Worm (Caenorhabditis elegans) whole organism, midembryonic: ENCODE measurements around the gene rpl-15.

Experiments used
- T22C8.4 ChIP-seq: fragments of 200-800 bp; sonication (Bioruptor generic); IDR thresholded peaks from 2 replicates; pipeline ENCODE4 v1.3.6; 2022; ENCODE audit warnings: missing genetic modification characterization, missing compliant biosample characterization
- cog-1 ChIP-seq: sonication (generic microtip); optimal IDR thresholded peaks from 2 replicates; lab custom pipeline; 2016; ENCODE audit warnings: missing genetic modification characterization, missing compliant biosample characterization
- flt-1 ChIP-seq: fragments of 200-800 bp; sonication (Bioruptor generic); IDR thresholded peaks from 2 replicates; pipeline ENCODE4 v1.3.6; 2022; ENCODE audit warnings: missing genetic modification characterization, missing compliant biosample characterization
- klf-2 ChIP-seq: fragments of 200-800 bp; sonication (Bioruptor generic); conservative IDR thresholded peaks from 2 replicates; pipeline ENCODE4 v1.3.6; 2022; ENCODE audit warnings: missing genetic modification reagents, missing genetic modification characterization, missing compliant biosample characterization
- med-1 ChIP-seq: sonication (generic microtip); optimal IDR thresholded peaks from 2 replicates; lab custom pipeline; 2017; ENCODE audit warnings: missing genetic modification characterization, mild to moderate bottlenecking, missing compliant biosample characterization, antibody characterized with exemption, missing genetic modification reagents; ENCODE audit not compliant: insufficient read depth
- ref-1 ChIP-seq: fragments of 200-800 bp; sonication (Bioruptor generic); conservative IDR thresholded peaks from 2 replicates; pipeline ENCODE4 v1.3.6; 2022; ENCODE audit warnings: missing genetic modification reagents, missing genetic modification characterization, missing compliant biosample characterization
- tab-1 ChIP-seq: fragments of 200-800 bp; sonication (Bioruptor generic); IDR thresholded peaks from 2 replicates; pipeline ENCODE4 v1.3.6; 2022; ENCODE audit warnings: missing genetic modification characterization, missing compliant biosample characterization
- ztf-23 ChIP-seq: fragments of 200-800 bp; sonication (Bioruptor generic); IDR thresholded peaks from 2 replicates; pipeline ENCODE4 v1.3.6; 2022; ENCODE audit warnings: missing genetic modification reagents, missing genetic modification characterization, missing compliant biosample characterization
- ztf-29 ChIP-seq: fragments of 200-800 bp; sonication (Bioruptor generic); IDR thresholded peaks from 2 replicates; pipeline ENCODE4 v1.3.6; 2022; ENCODE audit warnings: missing genetic modification reagents, missing genetic modification characterization, missing compliant biosample characterization

Gene rpl-15

DNA sequence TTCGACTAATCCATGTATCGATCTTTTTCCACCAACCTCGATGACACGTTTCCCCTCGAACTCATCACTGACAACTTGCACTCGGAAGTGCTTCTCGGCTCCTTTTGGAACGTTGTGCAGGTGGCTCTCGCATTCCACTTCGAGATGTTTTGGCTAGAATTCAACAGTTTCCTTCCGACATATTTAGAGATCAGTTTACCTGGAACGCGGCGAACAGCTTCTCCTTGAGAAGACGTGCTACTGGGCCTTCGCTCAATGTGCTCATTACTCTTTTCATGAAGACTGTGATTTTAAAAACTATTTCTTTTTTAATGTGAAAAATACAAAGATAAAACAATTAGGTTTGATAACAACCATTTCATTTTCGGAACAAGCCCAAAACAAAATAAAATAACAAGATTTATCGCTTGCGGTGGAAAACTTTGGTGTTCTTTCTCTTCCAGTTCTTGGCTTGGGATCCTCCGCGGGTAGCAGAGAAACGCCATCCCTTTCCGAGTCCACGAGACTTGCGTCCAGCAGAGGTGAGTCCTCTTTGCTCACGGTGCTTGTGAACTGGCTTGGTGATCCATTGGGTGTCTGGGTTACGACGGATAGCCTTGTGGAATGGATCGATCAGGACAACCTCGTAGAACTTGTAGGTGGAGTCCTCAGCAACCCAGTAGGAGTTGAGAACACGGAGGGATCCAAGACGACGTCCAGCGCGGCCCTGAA, 1.1 kb downstream of the rpl-15 start, which contains the start of gene K11H12.1:
Gene K11H12.1 (minus strand): TSS at position 284 of the 711 bp plus-strand sequence.
- TF ChIP-seq tab-1: no peak
- TF ChIP-seq cog-1 (tag; lab: Kevin White, UChicago): no peak
- TF ChIP-seq klf-2 (GFP tag; lab: Robert Waterston, UW): no peak
- TF ChIP-seq flt-1 (GFP tag; lab: Robert Waterston, UW): no peak
- no peak for TF ChIP-seq ref-1 (GFP tag; lab: Robert Waterston, UW)
- no peak for TF ChIP-seq med-1 (GFP tag; lab: Kevin White, UChicago)
- no peak for TF ChIP-seq ztf-23 (GFP tag; lab: Robert Waterston, UW)
- TF ChIP-seq T22C8.4 (GFP tag; lab: Robert Waterston, UW): no peak
- no peak for TF ChIP-seq ztf-29 (GFP tag; lab: Robert Waterston, UW)

DNA sequence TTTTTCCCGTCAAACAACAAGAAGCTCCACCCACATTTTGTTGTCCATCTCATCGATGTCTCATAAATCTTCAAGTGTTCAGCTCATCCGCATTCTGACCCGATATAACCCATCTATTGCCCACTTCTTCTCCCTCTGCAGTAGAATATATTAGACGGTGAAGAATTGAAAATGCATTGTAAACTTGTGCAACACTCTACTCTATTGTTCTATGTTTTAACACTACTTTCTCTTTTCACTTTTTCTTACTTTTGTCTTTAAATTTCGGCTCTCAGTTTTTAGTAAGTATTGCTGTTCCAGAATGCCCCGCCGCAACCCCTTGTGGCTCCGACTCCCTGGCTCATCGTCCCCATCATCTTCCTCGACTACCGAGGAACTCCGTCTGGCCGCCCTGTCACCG, 5.0 kb downstream of the rpl-15 start, which contains the start of gene K11H12.9:
Gene K11H12.9 (plus strand): TSS at position 301 of the 400 bp plus-strand sequence.
- TF ChIP-seq flt-1 (GFP tag; lab: Robert Waterston, UW): no peak
- no peak for TF ChIP-seq tab-1
- no peak for TF ChIP-seq ztf-23 (GFP tag; lab: Robert Waterston, UW)
- no peak for TF ChIP-seq T22C8.4 (GFP tag; lab: Robert Waterston, UW)
- no peak for TF ChIP-seq klf-2 (GFP tag; lab: Robert Waterston, UW)
- no peak for TF ChIP-seq cog-1 (tag; lab: Kevin White, UChicago)
- no peak for TF ChIP-seq ztf-29 (GFP tag; lab: Robert Waterston, UW)
- TF ChIP-seq ref-1 (GFP tag; lab: Robert Waterston, UW): no peak
- TF ChIP-seq med-1 (GFP tag; lab: Kevin White, UChicago): no peak

ce11 chrIV:648362-648761, 6.0 kb downstream of the rpl-15 start:
- TF ChIP-seq flt-1 (GFP tag; lab: Robert Waterston, UW): no peak
- TF ChIP-seq T22C8.4 (GFP tag; lab: Robert Waterston, UW): no peak
- no peak for TF ChIP-seq ref-1 (GFP tag; lab: Robert Waterston, UW)
- no peak for TF ChIP-seq cog-1 (tag; lab: Kevin White, UChicago)
- TF ChIP-seq ztf-23 (GFP tag; lab: Robert Waterston, UW): no peak
- TF ChIP-seq med-1 (GFP tag; lab: Kevin White, UChicago): no peak
- no peak for TF ChIP-seq klf-2 (GFP tag; lab: Robert Waterston, UW)
- TF ChIP-seq ztf-29 (GFP tag; lab: Robert Waterston, UW): no peak
- TF ChIP-seq tab-1: no peak

DNA sequence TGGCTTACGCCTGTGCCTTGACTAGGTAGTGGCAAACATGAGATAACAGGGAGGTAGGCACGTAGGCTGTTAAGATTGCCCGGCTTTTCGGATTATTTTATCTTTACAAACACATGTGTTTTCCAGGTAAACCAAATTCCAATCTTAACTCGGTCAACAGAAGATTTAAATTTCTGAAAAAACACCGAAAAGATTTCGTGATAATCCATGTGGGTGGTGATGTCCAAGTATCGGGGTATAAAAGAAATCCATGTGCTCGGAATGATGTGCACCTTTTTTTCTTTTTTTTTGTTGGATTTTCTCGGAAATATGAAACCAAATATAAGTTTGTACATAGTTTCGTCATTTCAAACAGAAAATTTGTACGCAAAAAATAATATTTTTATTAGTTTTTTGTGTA, 10.9 kb downstream of the rpl-15 start:
- TF ChIP-seq cog-1 (tag; lab: Kevin White, UChicago): no peak
- TF ChIP-seq ref-1 (GFP tag; lab: Robert Waterston, UW): no peak
- TF ChIP-seq ztf-29 (GFP tag; lab: Robert Waterston, UW): no peak
- no peak for TF ChIP-seq tab-1
- TF ChIP-seq T22C8.4 (GFP tag; lab: Robert Waterston, UW): no peak
- TF ChIP-seq ztf-23 (GFP tag; lab: Robert Waterston, UW): no peak
- TF ChIP-seq flt-1 (GFP tag; lab: Robert Waterston, UW): no peak
- no peak for TF ChIP-seq med-1 (GFP tag; lab: Kevin White, UChicago)
- no peak for TF ChIP-seq klf-2 (GFP tag; lab: Robert Waterston, UW)

DNA sequence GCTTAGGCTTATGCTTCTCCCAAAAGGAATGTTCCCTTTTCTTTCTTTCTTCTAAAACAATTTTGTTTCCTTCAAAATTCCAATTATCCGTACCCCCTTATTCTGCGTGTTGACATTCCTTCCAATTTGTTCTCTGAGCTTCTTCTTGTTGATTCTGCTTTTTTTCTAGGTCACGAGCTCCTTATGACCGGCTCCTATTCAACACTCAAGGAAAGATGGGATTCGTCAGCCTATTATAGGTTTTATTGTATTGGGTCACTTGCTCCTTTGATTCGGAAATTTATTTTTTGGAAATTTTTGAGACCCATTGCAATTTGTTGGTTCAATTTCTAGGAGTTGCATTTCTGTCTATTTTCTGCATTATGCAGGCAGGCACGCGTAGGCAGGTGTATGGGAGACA, 15.2 kb downstream of the rpl-15 start:
- TF ChIP-seq klf-2 (GFP tag; lab: Robert Waterston, UW): no peak
- TF ChIP-seq ztf-29 (GFP tag; lab: Robert Waterston, UW): no peak
- TF ChIP-seq flt-1 (GFP tag; lab: Robert Waterston, UW): no peak
- TF ChIP-seq med-1 (GFP tag; lab: Kevin White, UChicago): no peak
- TF ChIP-seq ztf-23 (GFP tag; lab: Robert Waterston, UW): no peak
- no peak for TF ChIP-seq tab-1
- TF ChIP-seq cog-1 (tag; lab: Kevin White, UChicago): no peak
- TF ChIP-seq ref-1 (GFP tag; lab: Robert Waterston, UW): no peak
- TF ChIP-seq T22C8.4 (GFP tag; lab: Robert Waterston, UW): no peak

DNA sequence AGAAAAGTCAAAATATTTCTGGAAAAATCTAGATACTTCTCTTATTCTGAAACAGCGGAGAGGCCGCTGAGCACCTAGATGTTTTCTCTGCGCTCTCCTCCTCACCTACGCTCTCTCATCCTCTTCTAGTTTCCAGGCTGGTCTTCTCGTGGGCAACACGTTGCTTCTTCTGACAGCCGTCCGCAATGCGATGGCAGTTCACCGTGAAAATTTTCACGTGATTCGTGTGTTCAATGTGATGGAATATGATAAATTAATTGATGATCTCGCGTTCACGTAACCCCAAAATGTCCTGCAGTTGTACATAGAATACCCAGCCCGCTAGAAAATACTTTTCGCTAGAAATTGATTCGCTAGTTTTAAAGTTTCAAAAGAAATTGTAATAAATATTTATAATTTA, 20.8 kb downstream of the rpl-15 start:
- TF ChIP-seq ref-1 (GFP tag; lab: Robert Waterston, UW): no peak
- no peak for TF ChIP-seq flt-1 (GFP tag; lab: Robert Waterston, UW)
- no peak for TF ChIP-seq ztf-29 (GFP tag; lab: Robert Waterston, UW)
- no peak for TF ChIP-seq tab-1
- TF ChIP-seq cog-1 (tag; lab: Kevin White, UChicago): no peak
- no peak for TF ChIP-seq klf-2 (GFP tag; lab: Robert Waterston, UW)

DNA sequence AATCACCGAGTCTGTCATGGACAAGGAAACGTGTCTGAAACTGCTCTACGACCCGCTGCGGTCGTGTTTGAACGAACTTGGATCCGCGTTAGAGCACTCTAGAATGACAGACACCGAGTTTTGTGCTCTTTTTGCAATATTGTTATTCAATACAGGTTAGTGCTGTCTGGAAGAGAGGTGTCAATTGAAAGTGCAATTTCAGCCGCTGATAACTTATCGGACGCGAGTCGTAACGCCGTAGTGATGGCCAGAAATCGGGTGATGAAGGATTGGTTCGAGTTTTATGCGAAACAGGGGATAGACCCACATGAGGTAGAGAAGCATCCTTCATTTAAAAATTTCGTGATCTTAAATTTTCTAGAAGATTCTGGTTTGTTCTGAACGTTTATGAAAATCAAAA, 22.5 kb downstream of the rpl-15 start:
- no peak for TF ChIP-seq klf-2 (GFP tag; lab: Robert Waterston, UW)
- no peak for TF ChIP-seq tab-1
- no peak for TF ChIP-seq ztf-29 (GFP tag; lab: Robert Waterston, UW)

- TF ChIP-seq ztf-23 (GFP tag; lab: Robert Waterston, UW) (no peak), tab-1 (no peak), ref-1 (GFP tag; lab: Robert Waterston, UW) (no peak), klf-2 (GFP tag; lab: Robert Waterston, UW) (no peak), flt-1 (GFP tag; lab: Robert Waterston, UW) (no peak), ztf-29 (GFP tag; lab: Robert Waterston, UW) (no peak), cog-1 (tag; lab: Kevin White, UChicago) (no peak), med-1 (GFP tag; lab: Kevin White, UChicago) (no peak)
Measured at ce11 chrIV:630598-630997, 23.8 kb downstream of the rpl-15 start.

- TF ChIP-seq T22C8.4 (GFP tag; lab: Robert Waterston, UW): no peak
- no peak for TF ChIP-seq ztf-23 (GFP tag; lab: Robert Waterston, UW)
- no peak for TF ChIP-seq ref-1 (GFP tag; lab: Robert Waterston, UW)
- TF ChIP-seq klf-2 (GFP tag; lab: Robert Waterston, UW): no peak
- TF ChIP-seq med-1 (GFP tag; lab: Kevin White, UChicago): no peak
- TF ChIP-seq cog-1 (tag; lab: Kevin White, UChicago): no peak
- TF ChIP-seq ztf-29 (GFP tag; lab: Robert Waterston, UW): no peak
- no peak for TF ChIP-seq flt-1 (GFP tag; lab: Robert Waterston, UW)
Measured at ce11 chrIV:627237-627636, 27.1 kb downstream of the rpl-15 start, which contains the start of gene nhr-76. Gene nhr-76, plus strand, starts transcription at chrIV:627537.
